Worm (Caenorhabditis elegans): ENCODE results near the gene srw-145.

ce11 chrV:13953191-13953590 lies 16.2 kb downstream of the srw-145 start, which contains the start of gene R10D12.8:
- TF ChIP-seq tbx-11 (GFP tag; IDR thresholded peaks at IDR 0.05): no peak
- TF ChIP-seq aly-1 (tag; optimal IDR thresholded peaks at IDR 0.05): no peak
- TF ChIP-seq hnd-1 (tag; optimal IDR thresholded peaks at IDR 0.05): no peak
- TF ChIP-seq flt-1 (GFP tag; IDR thresholded peaks at IDR 0.05): no peak
- TF ChIP-seq hmg-4 (GFP tag; optimal IDR thresholded peaks at IDR 0.05): no peak
- no peak for TF ChIP-seq sea-1 (GFP tag; conservative IDR thresholded peaks at IDR 0.05)
